Worm (Caenorhabditis elegans) whole organism, mixed stage, embryonic: Measurements from ENCODE around the gene W08F4.13.

Experiments used
- M03D4.4 ChIP-seq: sonication (generic microtip); optimal IDR thresholded peaks from 2 replicates; lab custom pipeline; 2017; ENCODE audit warnings: mild to moderate bottlenecking, missing genetic modification characterization, missing compliant biosample characterization
- ceh-83 ChIP-seq: fragments of 200-800 bp; sonication (Bioruptor generic); optimal IDR thresholded peaks from 2 replicates; lab custom pipeline; 2018; ENCODE audit warnings: mild to moderate bottlenecking, missing genetic modification characterization, missing compliant biosample characterization
- elt-3 ChIP-seq: fragments of 150-350 bp; optimal IDR thresholded peaks from 2 replicates; lab custom pipeline; 2014; ENCODE audit warnings: missing biosample characterization, missing genetic modification characterization
- lin-13 ChIP-seq: fragments of 150-350 bp; optimal IDR thresholded peaks from 2 replicates; lab custom pipeline; 2014; ENCODE audit warnings: missing biosample characterization, missing genetic modification characterization
- snpc-4 ChIP-seq: fragments of 150-350 bp; optimal IDR thresholded peaks from 2 replicates; lab custom pipeline; 2014; ENCODE audit warnings: missing biosample characterization, missing genetic modification characterization
- sptf-1 ChIP-seq: sonication (generic microtip); optimal IDR thresholded peaks from 2 replicates; lab custom pipeline; 2017; ENCODE audit warnings: mild to moderate bottlenecking, missing genetic modification characterization, moderate library complexity, missing compliant biosample characterization
- unc-62 ChIP-seq: fragments of 150-350 bp; optimal IDR thresholded peaks from 2 replicates; lab custom pipeline; 2014; ENCODE audit warnings: missing biosample characterization, missing genetic modification reagents, missing genetic modification characterization

- no peak for TF ChIP-seq snpc-4
- no peak for TF ChIP-seq unc-62 (GFP tag; lab: Kevin White, UChicago)
- no peak for TF ChIP-seq ceh-83 (GFP tag; lab: Kevin White, UChicago)
- TF ChIP-seq lin-13 (tag; lab: Kevin White, UChicago) = no peak
- no peak for TF ChIP-seq M03D4.4 (tag; lab: Kevin White, UChicago)
- no peak for TF ChIP-seq sptf-1 (tag; lab: Kevin White, UChicago)
- TF ChIP-seq elt-3 (tag; lab: Kevin White, UChicago) = no peak
Observed at ce11 chrII:581983-582382, 2.6 kb upstream of the W08F4.13 start.
